Fruit fly (Drosophila melanogaster) whole organism, embryonic: ENCODE measurements around the gene CG10445.

Experiments
- Atf6 ChIP-seq: fragments of 200-800 bp; sonication (Bioruptor generic); IDR thresholded peaks from 2 replicates; pipeline ENCODE4 v1.3.6; 2022; ENCODE audit warnings: missing biosample characterization, missing genetic modification characterization
- CG10543 ChIP-seq: fragments of 200-800 bp; sonication (Bioruptor generic); optimal IDR thresholded peaks from 3 replicates; lab custom pipeline; 2017; ENCODE audit warnings: missing biosample characterization, mild to moderate bottlenecking, missing genetic modification characterization, moderate library complexity
- CG11723 ChIP-seq: fragments of 200-800 bp; sonication (Bioruptor generic); optimal IDR thresholded peaks from 2 replicates; lab custom pipeline; 2017; ENCODE audit warnings: missing biosample characterization, mild to moderate bottlenecking, missing genetic modification characterization
- CG13287 ChIP-seq: fragments of 200-800 bp; sonication (Bioruptor generic); IDR thresholded peaks from 2 replicates; pipeline ENCODE4 v1.3.6; 2022; ENCODE audit warnings: missing biosample characterization, missing genetic modification characterization; ENCODE audit not compliant: partially characterized antibody
- CG13296 ChIP-seq: fragments of 200-800 bp; sonication (Bioruptor generic); optimal IDR thresholded peaks from 3 replicates; lab custom pipeline; 2018; ENCODE audit warnings: missing biosample characterization, mild to moderate bottlenecking, missing genetic modification characterization
- CG13424 ChIP-seq: fragments of 200-800 bp; sonication (Bioruptor generic); optimal IDR thresholded peaks from 2 replicates; lab custom pipeline; 2019; ENCODE audit warnings: missing biosample characterization, mild to moderate bottlenecking, missing genetic modification characterization, moderate library complexity
- CG14710 ChIP-seq: fragments of 200-800 bp; sonication (Bioruptor generic); optimal IDR thresholded peaks from 3 replicates; lab custom pipeline; 2019; ENCODE audit warnings: missing biosample characterization, mild to moderate bottlenecking, missing genetic modification characterization, moderate library complexity
- CG15514 ChIP-seq: fragments of 200-800 bp; sonication (Bioruptor generic); optimal IDR thresholded peaks from 3 replicates; lab custom pipeline; 2017; ENCODE audit warnings: missing biosample characterization, missing genetic modification characterization, mild to moderate bottlenecking, moderate library complexity, missing genetic modification reagents
- CG17328 ChIP-seq: fragments of 200-800 bp; sonication (Bioruptor generic); IDR thresholded peaks from 2 replicates; pipeline ENCODE4 v1.3.6; 2022; ENCODE audit warnings: missing biosample characterization, missing genetic modification characterization
- CG17612 ChIP-seq: fragments of 200-800 bp; sonication (Bioruptor generic); IDR thresholded peaks from 2 replicates; pipeline ENCODE4 v1.3.6; 2022; ENCODE audit warnings: missing biosample characterization, missing genetic modification characterization
- CG2712 ChIP-seq: fragments of 200-800 bp; optimal IDR thresholded peaks from 3 replicates; lab custom pipeline; 2019; ENCODE audit warnings: missing biosample characterization, mild to moderate bottlenecking, missing genetic modification characterization, moderate library complexity
- CG30020 ChIP-seq: fragments of 200-800 bp; optimal IDR thresholded peaks from 2 replicates; lab custom pipeline; 2019; ENCODE audit warnings: missing biosample characterization, mild to moderate bottlenecking, missing genetic modification characterization, moderate library complexity
- CG33213 ChIP-seq: fragments of 200-800 bp; sonication (Bioruptor generic); optimal IDR thresholded peaks from 3 replicates; lab custom pipeline; 2016; ENCODE audit warnings: missing biosample characterization, missing genetic modification characterization
- CG34376 ChIP-seq: fragments of 200-800 bp; sonication (Bioruptor generic); optimal IDR thresholded peaks from 2 replicates; lab custom pipeline; 2018; ENCODE audit warnings: missing biosample characterization, mild to moderate bottlenecking, missing genetic modification characterization
- CG34422 ChIP-seq: fragments of 200-800 bp; sonication (Bioruptor generic); IDR thresholded peaks from 3 replicates; pipeline ENCODE4 v1.3.6; 2022; ENCODE audit warnings: missing biosample characterization, missing genetic modification characterization
- CG3847 ChIP-seq: fragments of 200-800 bp; sonication (Bioruptor generic); IDR thresholded peaks from 2 replicates; pipeline ENCODE4 v1.3.6; 2022; ENCODE audit warnings: missing biosample characterization, missing genetic modification characterization
- CG4404 ChIP-seq: fragments of 200-800 bp; sonication (Bioruptor generic); IDR thresholded peaks from 2 replicates; pipeline ENCODE4 v1.3.6; 2022; ENCODE audit warnings: missing biosample characterization, missing genetic modification characterization
- CG4424 ChIP-seq: fragments of 200-800 bp; sonication (Bioruptor generic); optimal IDR thresholded peaks from 3 replicates; lab custom pipeline; 2016; ENCODE audit warnings: missing biosample characterization, missing genetic modification characterization
- CG8944 ChIP-seq: fragments of 200-800 bp; sonication (Bioruptor generic); optimal IDR thresholded peaks from 3 replicates; lab custom pipeline; 2016; ENCODE audit warnings: missing biosample characterization, missing genetic modification characterization
- CTCF ChIP-seq: fragments of 200-800 bp; sonication (Bioruptor generic); optimal IDR thresholded peaks from 2 replicates; lab custom pipeline; 2017; ENCODE audit warnings: missing biosample characterization, mild to moderate bottlenecking, missing genetic modification characterization, moderate library complexity
- CrebB ChIP-seq: fragments of 200-800 bp; sonication (Bioruptor generic); optimal IDR thresholded peaks from 3 replicates; lab custom pipeline; 2018; ENCODE audit warnings: missing biosample characterization, mild to moderate bottlenecking, missing genetic modification characterization
- Deaf1 ChIP-seq: fragments of 200-800 bp; optimal IDR thresholded peaks from 3 replicates; lab custom pipeline; 2019; ENCODE audit warnings: missing biosample characterization, mild to moderate bottlenecking, missing genetic modification characterization, moderate library complexity
- Doc3 ChIP-seq: fragments of 200-800 bp; sonication (Bioruptor generic); IDR thresholded peaks from 3 replicates; pipeline ENCODE4 v1.3.6; 2022; ENCODE audit warnings: missing biosample characterization, missing genetic modification characterization; ENCODE audit not compliant: partially characterized antibody
- Dp ChIP-seq: fragments of 200-800 bp; sonication (Bioruptor generic); optimal IDR thresholded peaks from 2 replicates; lab custom pipeline; 2018; ENCODE audit warnings: missing biosample characterization, mild to moderate bottlenecking, missing genetic modification characterization, moderate library complexity
- Fer3 ChIP-seq: fragments of 200-800 bp; sonication (Bioruptor generic); optimal IDR thresholded peaks from 2 replicates; lab custom pipeline; 2018; ENCODE audit warnings: missing biosample characterization, mild to moderate bottlenecking, missing genetic modification characterization, moderate library complexity
- HmgD ChIP-seq: fragments of 200-800 bp; sonication (Bioruptor generic); optimal IDR thresholded peaks from 3 replicates; lab custom pipeline; 2016; ENCODE audit warnings: missing biosample characterization, missing genetic modification characterization
- Hr3 ChIP-seq: fragments of 200-800 bp; sonication (Bioruptor generic); optimal IDR thresholded peaks from 3 replicates; lab custom pipeline; 2016; ENCODE audit warnings: missing biosample characterization, missing genetic modification characterization
- Med ChIP-seq: fragments of 200-800 bp; sonication (Bioruptor generic); peaks from one replicate; lab custom pipeline; 2016; ENCODE audit warnings: missing biosample characterization, missing genetic modification characterization, mild to moderate bottlenecking, inconsistent platforms, moderate library complexity
- Myb ChIP-seq: fragments of 200-800 bp; sonication (Bioruptor generic); optimal IDR thresholded peaks from 2 replicates; lab custom pipeline; 2016; ENCODE audit warnings: missing biosample characterization, missing genetic modification characterization
- Oli ChIP-seq: fragments of 200-800 bp; sonication (Bioruptor generic); optimal IDR thresholded peaks from 2 replicates; lab custom pipeline; 2018; ENCODE audit warnings: missing biosample characterization, mild to moderate bottlenecking, missing genetic modification characterization, moderate library complexity
- Rx ChIP-seq: fragments of 200-800 bp; sonication (Bioruptor generic); IDR thresholded peaks from 2 replicates; pipeline ENCODE4 v1.3.6; 2022; ENCODE audit warnings: missing biosample characterization, missing genetic modification characterization
- Sry-β ChIP-seq: fragments of 200-800 bp; sonication (Bioruptor generic); optimal IDR thresholded peaks from 2 replicates; lab custom pipeline; 2018; ENCODE audit warnings: missing biosample characterization, mild to moderate bottlenecking, missing genetic modification characterization, moderate library complexity
- Sry-δ ChIP-seq: fragments of 200-800 bp; sonication (Bioruptor generic); optimal IDR thresholded peaks from 2 replicates; lab custom pipeline; 2016; ENCODE audit warnings: missing biosample characterization, missing genetic modification characterization
- YL-1 ChIP-seq: fragments of 200-800 bp; sonication (Bioruptor generic); optimal IDR thresholded peaks from 3 replicates; lab custom pipeline; 2017; ENCODE audit warnings: missing biosample characterization, mild to moderate bottlenecking, missing genetic modification characterization
- aop ChIP-seq: fragments of 200-800 bp; sonication (Bioruptor generic); IDR thresholded peaks from 2 replicates; pipeline ENCODE4 v1.3.6; 2022; ENCODE audit warnings: missing biosample characterization, missing genetic modification characterization
- br ChIP-seq: fragments of >200 bp; optimal IDR thresholded peaks from 2 replicates; lab custom pipeline; 2017
- chn ChIP-seq: fragments of 200-800 bp; sonication (Bioruptor generic); optimal IDR thresholded peaks from 2 replicates; lab custom pipeline; 2016; ENCODE audit warnings: missing biosample characterization, missing genetic modification characterization
- croc ChIP-seq: fragments of 200-800 bp; sonication (Bioruptor generic); conservative IDR thresholded peaks from 3 replicates; pipeline ENCODE4 v1.3.6; 2022; ENCODE audit warnings: missing biosample characterization, missing genetic modification characterization
- crp ChIP-seq, 2 experiments: fragments of 200-800 bp; sonication (Bioruptor generic); optimal IDR thresholded peaks; 2 replicates in 1 of 2; 3 replicates in 1 of 2; lab custom pipeline; 2017; ENCODE audit warnings: missing biosample characterization in 2 of 2, missing genetic modification characterization in 2 of 2, mild to moderate bottlenecking in 1 of 2, moderate library complexity in 1 of 2
- dpn ChIP-seq, 2 experiments: fragments of 200-800 bp; sonication (Bioruptor generic); optimal IDR thresholded peaks; 3 replicates each; lab custom pipeline; 2016; ENCODE audit warnings: missing biosample characterization in 2 of 2, missing genetic modification characterization in 2 of 2
- ems ChIP-seq: fragments of 200-800 bp; sonication (Bioruptor generic); optimal IDR thresholded peaks from 3 replicates; lab custom pipeline; 2016; ENCODE audit warnings: missing biosample characterization, missing genetic modification characterization
- hkb ChIP-seq, 2 experiments: fragments of 200-800 bp in 1 of 2; fragments of >200 bp in 1 of 2; sonication (Bioruptor generic) in 1 of 2; IDR thresholded peaks in 1 of 2; optimal IDR thresholded peaks in 1 of 2; 2 replicates each; pipeline versions ENCODE4 v1.3.6 to Lab custom; 2017 to 2022; ENCODE audit warnings: missing biosample characterization in 1 of 2, missing genetic modification characterization in 1 of 2
- kay ChIP-seq: fragments of 200-800 bp; sonication (Bioruptor generic); optimal IDR thresholded peaks from 2 replicates; lab custom pipeline; 2016; ENCODE audit warnings: missing biosample characterization, missing genetic modification characterization
- nerfin-2 ChIP-seq: fragments of 200-800 bp; sonication (Bioruptor generic); IDR thresholded peaks from 2 replicates; pipeline ENCODE4 v1.3.6; 2022; ENCODE audit warnings: missing biosample characterization, missing genetic modification characterization; ENCODE audit not compliant: partially characterized antibody
- otp ChIP-seq: fragments of 200-800 bp; sonication (Bioruptor generic); IDR thresholded peaks from 3 replicates; pipeline ENCODE4, ENCODE4 v1.3.6; 2022; ENCODE audit warnings: missing biosample characterization, missing genetic modification characterization
- psq ChIP-seq: fragments of 200-800 bp; sonication (Bioruptor generic); optimal IDR thresholded peaks from 2 replicates; lab custom pipeline; 2017; ENCODE audit warnings: missing biosample characterization, missing genetic modification characterization
- pzg ChIP-seq: fragments of 200-800 bp; sonication (Bioruptor generic); optimal IDR thresholded peaks from 3 replicates; lab custom pipeline; 2018; ENCODE audit warnings: missing biosample characterization, mild to moderate bottlenecking, missing genetic modification characterization, moderate library complexity
- seq ChIP-seq: fragments of 200-800 bp; sonication (Bioruptor generic); IDR thresholded peaks from 2 replicates; pipeline ENCODE4 v1.3.6; 2022; ENCODE audit warnings: missing biosample characterization, missing genetic modification characterization
- stwl ChIP-seq: fragments of 200-800 bp; sonication (Bioruptor generic); optimal IDR thresholded peaks from 3 replicates; lab custom pipeline; 2018; ENCODE audit warnings: missing biosample characterization, mild to moderate bottlenecking, missing genetic modification characterization, moderate library complexity
- trem ChIP-seq: fragments of 200-800 bp; optimal IDR thresholded peaks from 3 replicates; lab custom pipeline; 2019; ENCODE audit warnings: missing biosample characterization, mild to moderate bottlenecking, missing genetic modification characterization, moderate library complexity
- vvl ChIP-seq: fragments of 200-800 bp; sonication (Bioruptor generic); IDR thresholded peaks from 2 replicates; pipeline ENCODE4 v1.3.6; 2022; ENCODE audit warnings: missing biosample characterization, missing genetic modification characterization

Gene CG10445

DNA sequence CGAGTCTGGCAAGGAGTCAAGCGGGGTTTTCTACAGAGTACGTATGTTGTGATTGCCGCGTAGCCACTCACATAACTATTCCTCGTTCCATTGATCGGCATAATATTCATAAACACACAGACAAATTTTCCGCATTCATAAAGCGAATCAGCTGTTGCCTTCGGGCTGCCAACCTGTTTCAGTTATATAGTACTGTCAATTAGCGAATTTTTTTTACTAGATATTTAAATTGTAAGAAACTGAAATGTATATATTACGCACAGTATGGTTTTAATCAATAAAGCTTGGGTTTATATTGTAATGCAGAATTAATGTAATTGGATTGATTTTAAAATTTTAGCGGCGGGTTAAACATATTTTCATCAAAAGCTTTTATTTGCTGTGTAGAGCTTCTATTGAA, 7.0 kb downstream of the CG10445 start, which contains the start of gene Rfk (continued):
- TF ChIP-seq CG10543 (no peak), YL-1 (no peak), Fer3 (tag; lab: Kevin White, UChicago) (peak; percentile 16), pzg (peak; percentile 55), Rx (GFP tag; lab: Robert Waterston, UW) (no peak), Med (GFP tag; lab: Kevin White, UChicago) (peak; percentile 78), Sry-β (GFP tag; lab: Kevin White, UChicago) (peak; percentile 55), seq (GFP tag; lab: Robert Waterston, UW) (no peak), CG14710 (tag; lab: Kevin White, UChicago) (peak; percentile 39), CG17328 (GFP tag; lab: Robert Waterston, UW) (no peak), CG30020 (tag; lab: Kevin White, UChicago) (peak; percentile 52), crp (GFP tag; optimal IDR thresholded peaks at IDR 0.05; lab: Kevin White, UChicago) (peak; percentile 77 to 94), Myb (GFP tag; lab: Kevin White, UChicago) (peak; percentile 33), Deaf1 (tag; lab: Kevin White, UChicago) (no peak), ems (GFP tag; lab: Kevin White, UChicago) (no peak), CrebB (no peak), kay (peak; percentile 24), br (lab: Kevin White, UChicago) (no peak), CG3847 (GFP tag; lab: Robert Waterston, UW) (0 out of 2 replicates have a peak, but pooled peaks have one; percentile 6), dpn (GFP tag; optimal IDR thresholded peaks at IDR 0.05; lab: Kevin White, UChicago) (peak in 1 of 2 experiments; percentile 6), CG33213 (GFP tag; lab: Kevin White, UChicago) (peak; percentile 9), Dp (peak; percentile 52), otp (no peak), CG8944 (GFP tag; lab: Kevin White, UChicago) (no peak), Oli (tag; lab: Kevin White, UChicago) (no peak), CG34376 (GFP tag; lab: Kevin White, UChicago) (peak; percentile 12), croc (GFP tag; lab: Robert Waterston, UW) (no peak), Doc3 (GFP tag; lab: Robert Waterston, UW) (peak; percentile 44; the same call in 1 of the 3 replicates), hkb (optimal IDR thresholded peaks at IDR 0.05; lab: Kevin White, UChicago) (no peak), hkb (GFP tag; IDR thresholded peaks at IDR 0.05; lab: Robert Waterston, UW) (peak; percentile 26; the same call in 1 of the 2 replicates), CG17612 (no peak), Atf6 (GFP tag; lab: Robert Waterston, UW) (no peak), CG4404 (GFP tag; lab: Robert Waterston, UW) (no peak), CG13296 (GFP tag; lab: Kevin White, UChicago) (peak; percentile 25), CG2712 (tag; lab: Kevin White, UChicago) (peak; percentile 44), CG4424 (GFP tag; lab: Kevin White, UChicago) (peak; percentile 57), CG13287 (GFP tag; lab: Robert Waterston, UW) (peak; percentile 45; the same call in 1 of the 2 replicates), HmgD (GFP tag; lab: Kevin White, UChicago) (peak; percentile 2), CG13424 (tag; lab: Kevin White, UChicago) (peak; percentile 47), stwl (tag; lab: Kevin White, UChicago) (peak; percentile 61), nerfin-2 (GFP tag; lab: Robert Waterston, UW) (no peak), Hr3 (GFP tag; lab: Kevin White, UChicago) (peak; percentile 25), CG11723 (GFP tag; lab: Kevin White, UChicago) (no peak), chn (GFP tag; lab: Kevin White, UChicago) (no peak), CG15514 (peak; percentile 53), CG34422 (GFP tag; lab: Robert Waterston, UW) (peak; percentile 44; the same call in 1 of the 3 replicates), trem (tag; lab: Kevin White, UChicago) (peak; percentile 99), CTCF (GFP tag; lab: Kevin White, UChicago) (no peak), psq (GFP tag; lab: Kevin White, UChicago) (no peak), vvl (GFP tag; lab: Robert Waterston, UW) (peak; percentile 67), aop (GFP tag; lab: Robert Waterston, UW) (no peak), Sry-δ (GFP tag; lab: Kevin White, UChicago) (peak; percentile 9)
